Worm (Caenorhabditis elegans) whole organism, young adult: Measurements from ENCODE around the gene daf-5.

Experiments
- B0019.2 ChIP-seq: fragments of 200-800 bp; sonication (Bioruptor generic); conservative IDR thresholded peaks from 2 replicates; pipeline ENCODE4 v1.3.6; 2022; ENCODE audit warnings: missing genetic modification reagents, missing genetic modification characterization, missing compliant biosample characterization
- B0035.1 ChIP-seq: sonication (generic microtip); optimal IDR thresholded peaks from 2 replicates; lab custom pipeline; 2016; ENCODE audit warnings: missing genetic modification characterization, mild to moderate bottlenecking, missing compliant biosample characterization, missing genotype, missing genetic modification reagents
- F10E7.11 ChIP-seq: sonication (generic microtip); optimal IDR thresholded peaks from 2 replicates; lab custom pipeline; 2017; ENCODE audit warnings: mild to moderate bottlenecking, missing genetic modification characterization, moderate library complexity, missing compliant biosample characterization
- F37B4.10 ChIP-seq: fragments of 200-800 bp; sonication (Bioruptor generic); IDR thresholded peaks from 2 replicates; pipeline ENCODE4 v1.3.6; 2022; ENCODE audit warnings: missing genetic modification characterization, missing compliant biosample characterization
- T07F8.4 ChIP-seq: sonication (generic microtip); optimal IDR thresholded peaks from 2 replicates; lab custom pipeline; 2016; ENCODE audit warnings: mild to moderate bottlenecking, missing genetic modification characterization, moderate library complexity, missing compliant biosample characterization
- Y56A3A.18 ChIP-seq: fragments of 200-800 bp; sonication (Bioruptor generic); IDR thresholded peaks from 2 replicates; pipeline ENCODE4 v1.3.6; 2022; ENCODE audit warnings: missing genetic modification reagents, missing genetic modification characterization, missing compliant biosample characterization
- Y67H2A.10 ChIP-seq: fragments of 200-800 bp; sonication (Bioruptor generic); conservative IDR thresholded peaks from 2 replicates; pipeline ENCODE4 v1.3.6; 2022; ENCODE audit warnings: missing genetic modification reagents, missing genetic modification characterization, missing compliant biosample characterization
- Y79H2A.3 ChIP-seq: fragments of 200-800 bp; sonication (Bioruptor generic); conservative IDR thresholded peaks from 2 replicates; pipeline ENCODE4 v1.3.6; 2022; ENCODE audit warnings: missing genetic modification reagents, missing genetic modification characterization, missing compliant biosample characterization
- aptf-2 ChIP-seq: fragments of 200-800 bp; sonication (Bioruptor generic); conservative IDR thresholded peaks from 2 replicates; pipeline ENCODE4 v1.3.6; 2022; ENCODE audit warnings: missing genetic modification reagents, missing genetic modification characterization, missing compliant biosample characterization
- aptf-3 ChIP-seq: fragments of 200-800 bp; sonication (Bioruptor generic); IDR thresholded peaks from 2 replicates; pipeline ENCODE4 v1.3.6; 2022; ENCODE audit warnings: missing genetic modification characterization, missing compliant biosample characterization
- athp-1 ChIP-seq: sonication (generic microtip); optimal IDR thresholded peaks from 2 replicates; lab custom pipeline; 2017; ENCODE audit warnings: mild to moderate bottlenecking, missing genetic modification characterization, missing compliant biosample characterization
- attf-5 ChIP-seq: fragments of 200-800 bp; sonication (Bioruptor generic); optimal IDR thresholded peaks from 2 replicates; lab custom pipeline; 2018; ENCODE audit warnings: mild to moderate bottlenecking, missing genetic modification characterization, missing compliant biosample characterization
- cebp-2 ChIP-seq: fragments of 200-800 bp; sonication (Bioruptor generic); IDR thresholded peaks from 2 replicates; pipeline ENCODE4 v1.3.6; 2022; ENCODE audit warnings: missing genetic modification characterization, missing compliant biosample characterization
- ceh-79 ChIP-seq: sonication (generic microtip); optimal IDR thresholded peaks from 2 replicates; lab custom pipeline; 2017; ENCODE audit warnings: mild to moderate bottlenecking, missing genetic modification characterization, missing compliant biosample characterization
- die-1 ChIP-seq: sonication (generic microtip); optimal IDR thresholded peaks from 2 replicates; lab custom pipeline; 2016; ENCODE audit warnings: missing genotype, mild to moderate bottlenecking, missing genetic modification characterization, missing compliant biosample characterization
- dox-1 ChIP-seq: fragments of 200-800 bp; sonication (Bioruptor generic); IDR thresholded peaks from 2 replicates; pipeline ENCODE4 v1.3.6; 2022; ENCODE audit warnings: missing genetic modification reagents, missing genetic modification characterization, missing compliant biosample characterization
- efl-1 ChIP-seq: fragments of 150-350 bp; optimal IDR thresholded peaks from 2 replicates; lab custom pipeline; 2014; ENCODE audit warnings: missing biosample characterization, missing genetic modification reagents, missing genetic modification characterization
- gei-17 ChIP-seq: fragments of 200-800 bp; sonication (Bioruptor generic); optimal IDR thresholded peaks from 2 replicates; lab custom pipeline; 2018; ENCODE audit warnings: mild to moderate bottlenecking, missing genetic modification characterization, missing compliant biosample characterization
- hmg-20 ChIP-seq: fragments of 200-800 bp; sonication (Bioruptor generic); IDR thresholded peaks from 2 replicates; pipeline ENCODE4 v1.3.6; 2022; ENCODE audit warnings: missing genetic modification reagents, missing genetic modification characterization, missing compliant biosample characterization
- hrde-1 ChIP-seq: sonication (generic microtip); optimal IDR thresholded peaks from 2 replicates; lab custom pipeline; 2016; ENCODE audit warnings: missing genetic modification characterization, mild to moderate bottlenecking, missing compliant biosample characterization, moderate library complexity, missing genotype, missing genetic modification reagents, borderline replicate concordance
- lag-1 ChIP-seq: fragments of 200-800 bp; sonication (Bioruptor generic); IDR thresholded peaks from 2 replicates; pipeline ENCODE4 v1.3.6; 2022; ENCODE audit warnings: missing genetic modification reagents, missing genetic modification characterization, missing compliant biosample characterization
- madf-3 ChIP-seq: fragments of 200-800 bp; sonication (Bioruptor generic); IDR thresholded peaks from 2 replicates; pipeline ENCODE4 v1.3.6; 2022; ENCODE audit warnings: missing genetic modification reagents, missing genetic modification characterization, missing compliant biosample characterization
- madf-8 ChIP-seq: fragments of 200-800 bp; sonication (Bioruptor generic); conservative IDR thresholded peaks from 2 replicates; pipeline ENCODE4 v1.3.6; 2022; ENCODE audit warnings: missing genetic modification reagents, missing genetic modification characterization, missing compliant biosample characterization
- nfya-1 ChIP-seq: sonication (generic microtip); optimal IDR thresholded peaks from 2 replicates; lab custom pipeline; 2017; ENCODE audit warnings: antibody characterized with exemption, missing compliant biosample characterization, missing genetic modification characterization, borderline replicate concordance; ENCODE audit not compliant: insufficient read depth
- nhr-80 ChIP-seq: sonication (generic microtip); optimal IDR thresholded peaks from 2 replicates; lab custom pipeline; 2016; ENCODE audit warnings: missing genetic modification characterization, missing compliant biosample characterization
- nhr-90 ChIP-seq: sonication (generic microtip); optimal IDR thresholded peaks from 2 replicates; lab custom pipeline; 2016; ENCODE audit warnings: missing genotype, mild to moderate bottlenecking, missing genetic modification characterization, missing compliant biosample characterization
- pbrm-1 ChIP-seq: fragments of 200-800 bp; sonication (Bioruptor generic); IDR thresholded peaks from 2 replicates; pipeline ENCODE4 v1.3.6; 2022; ENCODE audit warnings: missing genetic modification reagents, missing genetic modification characterization, missing compliant biosample characterization
- rec-8 ChIP-seq, 2 experiments: sonication (generic microtip); optimal IDR thresholded peaks; 2 replicates each; lab custom pipeline; 2016; ENCODE audit warnings: mild to moderate bottlenecking in 2 of 2, missing genetic modification characterization in 2 of 2, missing genetic modification reagents in 2 of 2, missing genotype in 2 of 2, missing biosample characterization in 1 of 2, missing compliant biosample characterization in 1 of 2, moderate library complexity in 1 of 2
- rpc-1 ChIP-seq, 2 experiments: fragments of 150-350 bp in 1 of 2; sonication (generic microtip) in 1 of 2; optimal IDR thresholded peaks; 2 replicates each; lab custom pipeline; 2014 to 2018; ENCODE audit warnings: missing biosample characterization in 1 of 2, missing genetic modification characterization in 1 of 2, missing genetic modification reagents in 1 of 2, missing genotype in 1 of 2
- snpc-4 ChIP-seq, 5 experiments: fragments of 150-350 bp in 1 of 5; sonication (generic microtip) in 4 of 5; optimal IDR thresholded peaks; 2 replicates each; lab custom pipeline; 2014 to 2018; ENCODE audit warnings: missing genetic modification characterization in 5 of 5, missing biosample characterization in 3 of 5, antibody characterized with exemption in 2 of 5, mild to moderate bottlenecking in 2 of 5, missing compliant biosample characterization in 2 of 5, missing genotype in 2 of 5, moderate library complexity in 2 of 5, missing genetic modification reagents in 1 of 5
- somi-1 ChIP-seq: fragments of 200-800 bp; sonication (Bioruptor generic); optimal IDR thresholded peaks from 2 replicates; lab custom pipeline; 2018; ENCODE audit warnings: mild to moderate bottlenecking, missing genetic modification characterization, missing compliant biosample characterization
- tbx-9 ChIP-seq: sonication (generic microtip); optimal IDR thresholded peaks from 2 replicates; lab custom pipeline; 2016; ENCODE audit warnings: borderline replicate concordance, missing genetic modification characterization, inconsistent platforms, missing compliant biosample characterization
- unc-130 ChIP-seq: sonication (generic microtip); optimal IDR thresholded peaks from 2 replicates; lab custom pipeline; 2016; ENCODE audit warnings: missing genetic modification reagents, missing genetic modification characterization, missing compliant biosample characterization
- ztf-3 ChIP-seq: fragments of 200-800 bp; sonication (Bioruptor generic); optimal IDR thresholded peaks from 2 replicates; lab custom pipeline; 2018; ENCODE audit warnings: mild to moderate bottlenecking, missing genetic modification characterization, missing compliant biosample characterization

The daf-5 gene

ce11 chrII:13997989-13998388 lies 54.1 kb downstream of the daf-5 start:
- TF ChIP-seq nhr-80, result peak; percentile 20
- TF ChIP-seq madf-8 (GFP tag; lab: Robert Waterston, UW), result no peak
- TF ChIP-seq snpc-4 (GFP tag; optimal IDR thresholded peaks at IDR 0.05; lab: Kevin White, UChicago), result no peak
- TF ChIP-seq snpc-4 (tag; optimal IDR thresholded peaks at IDR 0.05; lab: Kevin White, UChicago), result peak in 2 of 4 experiments; percentile 48 to 76

ce11 chrII:13997477-13997876 lies 54.6 kb downstream of the daf-5 start, which contains the start of gene F01D5.1:
Gene F01D5.1, minus strand, starts transcription at chrII:13997581.
- no peak for TF ChIP-seq Y79H2A.3 (GFP tag; lab: Robert Waterston, UW)

ce11 chrII:13994934-13995333 lies 57.2 kb downstream of the daf-5 start, which contains the start of gene Y39G8B.7:
Gene Y39G8B.7, minus strand, starts transcription at chrII:13995034.
- TF ChIP-seq hmg-20 (GFP tag; lab: Robert Waterston, UW) (no peak), nfya-1 (tag; lab: Kevin White, UChicago) (no peak), Y56A3A.18 (GFP tag; lab: Robert Waterston, UW) (no peak), hrde-1 (tag; lab: Kevin White, UChicago) (no peak), F37B4.10 (no peak), pbrm-1 (GFP tag; lab: Robert Waterston, UW) (no peak), somi-1 (GFP tag; lab: Kevin White, UChicago) (no peak), madf-8 (GFP tag; lab: Robert Waterston, UW) (no peak), cebp-2 (GFP tag; lab: Robert Waterston, UW) (no peak), ceh-79 (tag; lab: Kevin White, UChicago) (no peak), aptf-3 (GFP tag; lab: Robert Waterston, UW) (no peak), die-1 (no peak), Y67H2A.10 (GFP tag; lab: Robert Waterston, UW) (no peak), rec-8 (tag; optimal IDR thresholded peaks at IDR 0.05; lab: Kevin White, UChicago) (no peak), attf-5 (GFP tag; lab: Kevin White, UChicago) (no peak), madf-3 (GFP tag; lab: Robert Waterston, UW) (no peak), dox-1 (GFP tag; lab: Robert Waterston, UW) (no peak)

ce11 chrII:13991741-13992140 lies 60.4 kb downstream of the daf-5 start, which contains the start of gene Y39G8B.5:
Gene Y39G8B.5, minus strand, starts transcription at chrII:13991841.
- no peak for TF ChIP-seq unc-130
- no peak for TF ChIP-seq T07F8.4 (tag; lab: Kevin White, UChicago)
- TF ChIP-seq nhr-90, result no peak
- no peak for TF ChIP-seq ztf-3 (GFP tag; lab: Kevin White, UChicago)
- no peak for TF ChIP-seq lag-1 (GFP tag; lab: Robert Waterston, UW)
- no peak for TF ChIP-seq B0019.2
- no peak for TF ChIP-seq dox-1 (GFP tag; lab: Robert Waterston, UW)
- TF ChIP-seq B0035.1 (tag; lab: Kevin White, UChicago), result no peak
- no peak for TF ChIP-seq tbx-9 (tag; lab: Kevin White, UChicago)
- TF ChIP-seq athp-1 (tag; lab: Kevin White, UChicago), result no peak
- no peak for TF ChIP-seq efl-1 (GFP tag; lab: Kevin White, UChicago)
- no peak for TF ChIP-seq F10E7.11 (tag; lab: Kevin White, UChicago)
- TF ChIP-seq rpc-1 (optimal IDR thresholded peaks at IDR 0.05; lab: Kevin White, UChicago), result no peak
- TF ChIP-seq rpc-1 (tag; optimal IDR thresholded peaks at IDR 0.05; lab: Kevin White, UChicago), result no peak
- no peak for TF ChIP-seq aptf-2
- no peak for TF ChIP-seq gei-17 (GFP tag; lab: Kevin White, UChicago)
